Worm (Caenorhabditis elegans) whole organism, L1 larva: ENCODE measurements around the gene nhr-137.

Experiments used
- C34B4.2 ChIP-seq: sonication (generic microtip); optimal IDR thresholded peaks from 2 replicates; lab custom pipeline; 2017; ENCODE audit warnings: mild to moderate bottlenecking, missing genetic modification characterization, missing compliant biosample characterization
- alr-1 ChIP-seq: fragments of 200-800 bp; sonication (Bioruptor generic); optimal IDR thresholded peaks from 2 replicates; lab custom pipeline; 2018; ENCODE audit warnings: borderline replicate concordance, mild to moderate bottlenecking, missing genetic modification characterization, missing compliant biosample characterization
- ama-1 ChIP-seq: fragments of 150-350 bp; optimal IDR thresholded peaks from 2 replicates; lab custom pipeline; 2014
- ceh-63 ChIP-seq: fragments of 200-800 bp; sonication (Bioruptor generic); optimal IDR thresholded peaks from 2 replicates; lab custom pipeline; 2018; ENCODE audit warnings: mild to moderate bottlenecking, missing genetic modification characterization, missing compliant biosample characterization
- ceh-8 ChIP-seq: fragments of 200-800 bp; sonication (Bioruptor generic); optimal IDR thresholded peaks from 2 replicates; lab custom pipeline; 2018; ENCODE audit warnings: mild to moderate bottlenecking, missing genetic modification characterization, moderate library complexity, missing compliant biosample characterization
- ceh-88 ChIP-seq: fragments of 200-800 bp; sonication (Bioruptor generic); IDR thresholded peaks from 2 replicates; pipeline ENCODE4 v1.3.6; 2022; ENCODE audit warnings: missing genetic modification characterization, missing compliant biosample characterization
- dpl-1 ChIP-seq, 3 experiments: fragments of 150-350 bp in 2 of 3; sonication (generic microtip) in 1 of 3; optimal IDR thresholded peaks; 2 replicates each; lab custom pipeline; 2014 to 2017; ENCODE audit warnings: missing biosample characterization in 3 of 3, missing genetic modification characterization in 3 of 3, missing genetic modification reagents in 3 of 3
- dsc-1 ChIP-seq: sonication (generic microtip); optimal IDR thresholded peaks from 2 replicates; lab custom pipeline; 2016; ENCODE audit warnings: mild to moderate bottlenecking, missing genetic modification characterization, missing compliant biosample characterization
- efl-1 ChIP-seq, 4 experiments: fragments of 150-350 bp; optimal IDR thresholded peaks in 3 of 4; peaks in 1 of 4; 1 replicate in 1 of 4; 2 replicates in 3 of 4; lab custom pipeline; 2014; ENCODE audit warnings: missing biosample characterization in 2 of 4, missing genetic modification characterization in 2 of 4, missing genetic modification reagents in 2 of 4
- efl-3 ChIP-seq: fragments of 200-800 bp; sonication (Bioruptor generic); optimal IDR thresholded peaks from 2 replicates; lab custom pipeline; 2018; ENCODE audit warnings: mild to moderate bottlenecking, missing genetic modification characterization, missing compliant biosample characterization
- egl-13 ChIP-seq: sonication (generic microtip); optimal IDR thresholded peaks from 2 replicates; lab custom pipeline; 2016; ENCODE audit warnings: missing genotype, missing genetic modification reagents, missing genetic modification characterization, missing compliant biosample characterization
- ets-5 ChIP-seq: fragments of 200-800 bp; sonication (Bioruptor generic); IDR thresholded peaks from 2 replicates; pipeline ENCODE4 v1.3.6; 2022; ENCODE audit warnings: missing genetic modification characterization, missing compliant biosample characterization
- fkh-10 ChIP-seq: sonication (generic microtip); optimal IDR thresholded peaks from 2 replicates; lab custom pipeline; 2017; ENCODE audit warnings: missing biosample characterization, missing genetic modification reagents, missing genetic modification characterization
- fkh-4 ChIP-seq: sonication (generic microtip); optimal IDR thresholded peaks from 2 replicates; lab custom pipeline; 2016; ENCODE audit warnings: missing compliant biosample characterization, missing genetic modification characterization, borderline replicate concordance
- fos-1 ChIP-seq: fragments of 150-350 bp; optimal IDR thresholded peaks from 2 replicates; lab custom pipeline; 2014; ENCODE audit warnings: missing biosample characterization, missing genetic modification characterization
- hlh-4 ChIP-seq: sonication (generic microtip); optimal IDR thresholded peaks from 2 replicates; lab custom pipeline; 2016; ENCODE audit warnings: mild to moderate bottlenecking, missing genetic modification characterization, missing compliant biosample characterization
- hpl-2 ChIP-seq: fragments of 150-350 bp; optimal IDR thresholded peaks from 2 replicates; lab custom pipeline; 2014; ENCODE audit warnings: missing biosample characterization, missing genetic modification reagents, missing genetic modification characterization
- irx-1 ChIP-seq: sonication (generic microtip); optimal IDR thresholded peaks from 2 replicates; lab custom pipeline; 2016; ENCODE audit warnings: missing genetic modification characterization, missing compliant biosample characterization
- lin-13 ChIP-seq: fragments of 150-350 bp; optimal IDR thresholded peaks from 2 replicates; lab custom pipeline; 2014; ENCODE audit warnings: missing biosample characterization, missing genetic modification reagents, missing genetic modification characterization
- lin-35 ChIP-seq, 2 experiments: fragments of 150-350 bp; optimal IDR thresholded peaks; 2 replicates each; lab custom pipeline; 2014; ENCODE audit warnings: missing biosample characterization in 2 of 2, missing genetic modification characterization in 2 of 2, missing genetic modification reagents in 2 of 2
- mab-9 ChIP-seq: fragments of 200-800 bp; sonication (Bioruptor generic); IDR thresholded peaks from 2 replicates; pipeline ENCODE4 v1.3.6; 2022; ENCODE audit warnings: missing genetic modification reagents, missing genetic modification characterization, missing compliant biosample characterization
- mdl-1 ChIP-seq, 2 experiments: fragments of 150-350 bp; optimal IDR thresholded peaks; 2 replicates each; lab custom pipeline; 2014 to 2017; ENCODE audit warnings: missing biosample characterization in 2 of 2, missing genetic modification characterization in 2 of 2, inconsistent platforms in 1 of 2
- mef-2 ChIP-seq: fragments of 150-350 bp; optimal IDR thresholded peaks from 2 replicates; lab custom pipeline; 2014; ENCODE audit warnings: missing biosample characterization, missing genetic modification characterization
- nhr-11 ChIP-seq: fragments of 150-350 bp; optimal IDR thresholded peaks from 2 replicates; lab custom pipeline; 2014; ENCODE audit warnings: missing biosample characterization, missing genetic modification characterization
- nhr-19 ChIP-seq: fragments of 200-800 bp; sonication (Bioruptor generic); conservative IDR thresholded peaks from 2 replicates; pipeline ENCODE4 v1.3.6; 2022; ENCODE audit warnings: missing genetic modification characterization, missing compliant biosample characterization
- nhr-237 ChIP-seq: fragments of 150-350 bp; optimal IDR thresholded peaks from 2 replicates; lab custom pipeline; 2014; ENCODE audit warnings: missing biosample characterization, missing genetic modification characterization
- nhr-71 ChIP-seq: sonication (generic microtip); optimal IDR thresholded peaks from 2 replicates; lab custom pipeline; 2016; ENCODE audit warnings: mild to moderate bottlenecking, missing genetic modification characterization, moderate library complexity, missing compliant biosample characterization
- nhr-76 ChIP-seq: sonication (generic microtip); optimal IDR thresholded peaks from 2 replicates; lab custom pipeline; 2017; ENCODE audit warnings: missing biosample characterization, missing genetic modification characterization
- nhr-77 ChIP-seq: fragments of 150-350 bp; optimal IDR thresholded peaks from 2 replicates; lab custom pipeline; 2014; ENCODE audit warnings: missing biosample characterization, missing genetic modification characterization
- pag-3 ChIP-seq: sonication (generic microtip); optimal IDR thresholded peaks from 2 replicates; lab custom pipeline; 2017; ENCODE audit warnings: missing genetic modification characterization, mild to moderate bottlenecking, missing compliant biosample characterization, antibody characterized with exemption, borderline replicate concordance; ENCODE audit not compliant: insufficient read depth
- pax-3 ChIP-seq: fragments of 200-800 bp; sonication (Bioruptor generic); optimal IDR thresholded peaks from 2 replicates; lab custom pipeline; 2018; ENCODE audit warnings: mild to moderate bottlenecking, missing genetic modification characterization, moderate library complexity, missing compliant biosample characterization
- pqm-1 ChIP-seq: sonication (generic microtip); optimal IDR thresholded peaks from 3 replicates; lab custom pipeline; 2017; ENCODE audit warnings: missing biosample characterization, missing genetic modification characterization
- skn-1 ChIP-seq: fragments of 150-350 bp; optimal IDR thresholded peaks from 2 replicates; lab custom pipeline; 2014; ENCODE audit warnings: missing biosample characterization, missing genetic modification characterization
- snu-23 ChIP-seq: sonication (generic microtip); optimal IDR thresholded peaks from 2 replicates; lab custom pipeline; 2016; ENCODE audit warnings: missing genetic modification characterization, missing compliant biosample characterization
- sox-4 ChIP-seq: sonication (generic microtip); optimal IDR thresholded peaks from 2 replicates; lab custom pipeline; 2016; ENCODE audit warnings: missing genetic modification characterization, missing compliant biosample characterization
- tbx-2 ChIP-seq: sonication (generic microtip); optimal IDR thresholded peaks from 2 replicates; lab custom pipeline; 2016; ENCODE audit warnings: missing genetic modification characterization, missing compliant biosample characterization
- unc-130 ChIP-seq: fragments of 150-350 bp; optimal IDR thresholded peaks from 2 replicates; lab custom pipeline; 2017; ENCODE audit warnings: missing biosample characterization, missing genetic modification characterization, inconsistent platforms
- unc-30 ChIP-seq: sonication (generic microtip); optimal IDR thresholded peaks from 2 replicates; lab custom pipeline; 2017; ENCODE audit warnings: missing biosample characterization, missing genetic modification characterization
- vab-15 ChIP-seq: sonication (generic microtip); optimal IDR thresholded peaks from 2 replicates; lab custom pipeline; 2017; ENCODE audit warnings: missing genotype, mild to moderate bottlenecking, missing genetic modification characterization, missing compliant biosample characterization
- xbp-1 ChIP-seq: sonication (generic microtip); optimal IDR thresholded peaks from 2 replicates; lab custom pipeline; 2016; ENCODE audit warnings: missing genetic modification characterization, missing compliant biosample characterization
- ztf-4 ChIP-seq: fragments of 150-350 bp; optimal IDR thresholded peaks from 2 replicates; lab custom pipeline; 2014; ENCODE audit warnings: missing biosample characterization, missing genetic modification characterization

The nhr-137 gene

DNA sequence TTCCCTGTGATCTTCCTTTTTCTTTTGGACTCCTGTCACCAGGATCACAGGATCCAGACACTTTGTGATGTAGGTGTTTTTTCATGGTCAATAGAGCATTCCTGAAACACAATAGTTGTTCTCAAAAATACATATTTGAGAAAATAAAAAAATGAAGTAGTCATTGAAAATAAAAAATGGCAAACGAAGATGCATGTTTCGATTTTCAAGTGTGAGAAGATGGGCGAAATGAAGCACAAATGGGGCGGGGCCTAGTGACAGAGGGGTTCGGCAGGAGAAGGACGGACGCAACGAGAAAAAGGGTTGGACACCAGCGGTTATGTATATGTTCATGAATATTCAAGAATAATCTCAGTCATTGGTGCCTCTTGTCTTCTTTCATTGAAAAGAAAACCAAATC is 21.2 kb upstream of the nhr-137 start, which contains the start of gene F38B6.6:
Gene F38B6.6, minus strand, starts transcription at position 101 of the 400 bp plus-strand sequence.
- TF ChIP-seq nhr-11 (tag; lab: Kevin White, UChicago) (no peak), nhr-19 (GFP tag; lab: Robert Waterston, UW) (no peak), fkh-10 (GFP tag; lab: Kevin White, UChicago) (peak; percentile 40)

DNA sequence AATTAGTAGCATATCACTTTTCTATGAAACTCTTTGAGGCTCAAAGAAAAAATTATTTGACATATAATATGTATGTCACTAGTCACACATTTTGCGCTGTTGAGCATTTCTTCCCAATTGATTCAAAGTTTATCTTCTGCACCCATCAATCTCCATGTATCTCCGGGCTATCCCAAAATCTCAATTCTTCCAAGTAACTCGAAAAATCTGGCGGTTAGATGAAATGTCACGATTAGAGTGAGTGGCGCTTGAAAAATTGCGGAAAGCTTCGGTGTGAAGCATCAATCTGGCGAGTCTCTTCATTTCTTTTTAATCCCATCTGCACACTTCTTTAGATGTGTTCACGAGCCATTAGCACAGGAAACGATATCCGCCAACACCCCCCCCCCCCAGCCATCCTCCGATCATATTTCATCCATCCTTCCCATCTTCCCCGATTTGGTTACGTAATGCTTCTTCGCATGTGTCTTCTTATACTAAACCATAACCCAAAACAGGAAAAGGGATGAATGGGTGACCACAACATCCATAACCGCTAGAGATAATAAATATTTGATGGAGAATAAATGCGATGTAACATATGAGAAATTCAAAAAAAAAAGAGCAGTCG is 20.2 kb upstream of the nhr-137 start:
- TF ChIP-seq irx-1 (tag; lab: Kevin White, UChicago) (no peak), dsc-1 (tag; lab: Kevin White, UChicago) (peak; percentile 66)

DNA sequence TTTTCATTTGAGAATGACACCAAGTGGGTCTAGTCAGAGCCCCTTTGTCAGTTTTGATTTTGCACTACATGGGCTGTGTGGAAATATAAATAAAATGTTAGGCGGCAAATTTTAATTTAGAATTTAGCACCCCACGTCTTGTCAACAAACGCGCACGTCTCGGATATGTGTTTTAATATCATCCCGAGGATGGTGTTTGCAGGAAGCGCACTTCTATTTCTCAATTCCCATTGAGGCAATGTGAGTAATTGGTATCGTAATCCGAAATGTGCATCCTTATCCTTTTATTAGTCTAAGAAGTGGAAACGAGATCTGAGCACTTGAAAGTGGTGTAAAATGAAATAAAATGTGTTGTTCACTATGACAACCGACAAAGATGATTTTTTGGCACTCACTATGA is 18.9 kb upstream of the nhr-137 start:
- TF ChIP-seq dsc-1 (tag; lab: Kevin White, UChicago) (peak; percentile 50), ceh-63 (GFP tag; lab: Kevin White, UChicago) (peak; percentile 85), mdl-1 (tag; optimal IDR thresholded peaks at IDR 0.05; lab: Kevin White, UChicago) (no peak)

DNA sequence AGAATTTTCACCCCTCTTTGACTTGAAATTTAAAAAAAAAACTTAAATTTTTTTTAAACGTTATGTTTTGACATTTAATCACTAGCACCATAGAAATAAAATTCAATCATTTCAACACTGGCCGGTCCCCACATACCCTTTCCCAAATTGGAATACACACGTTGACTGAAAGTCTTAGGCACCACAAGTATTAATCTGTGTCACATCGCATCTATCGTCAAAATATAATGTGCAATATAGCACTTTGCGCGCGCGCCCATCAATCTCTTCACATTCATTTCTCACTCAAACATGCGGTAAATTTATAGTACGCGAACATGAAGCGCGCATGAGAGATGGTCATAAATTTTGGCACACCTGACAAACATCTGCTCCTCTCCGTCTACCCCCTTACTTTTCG is 18.5 kb upstream of the nhr-137 start:
- TF ChIP-seq ztf-4 (no peak), mab-9 (no peak), skn-1 (tag; lab: Kevin White, UChicago) (no peak), dsc-1 (tag; lab: Kevin White, UChicago) (no peak), unc-30 (tag; lab: Kevin White, UChicago) (no peak), egl-13 (tag; lab: Kevin White, UChicago) (peak; percentile 36), ceh-63 (GFP tag; lab: Kevin White, UChicago) (no peak), fos-1 (no peak), nhr-77 (no peak), lin-35 (GFP tag; optimal IDR thresholded peaks at IDR 0.05; lab: Kevin White, UChicago) (no peak), tbx-2 (tag; lab: Kevin White, UChicago) (peak; percentile 29), pax-3 (no peak), dpl-1 (GFP tag; optimal IDR thresholded peaks at IDR 0.05; lab: Kevin White, UChicago) (no peak), C34B4.2 (no peak), sox-4 (tag; lab: Kevin White, UChicago) (no peak), nhr-71 (no peak), mef-2 (tag; lab: Kevin White, UChicago) (no peak), nhr-11 (tag; lab: Kevin White, UChicago) (no peak), nhr-76 (no peak), pag-3 (no peak), vab-15 (tag; lab: Kevin White, UChicago) (peak; percentile 1), irx-1 (tag; lab: Kevin White, UChicago) (no peak)

DNA sequence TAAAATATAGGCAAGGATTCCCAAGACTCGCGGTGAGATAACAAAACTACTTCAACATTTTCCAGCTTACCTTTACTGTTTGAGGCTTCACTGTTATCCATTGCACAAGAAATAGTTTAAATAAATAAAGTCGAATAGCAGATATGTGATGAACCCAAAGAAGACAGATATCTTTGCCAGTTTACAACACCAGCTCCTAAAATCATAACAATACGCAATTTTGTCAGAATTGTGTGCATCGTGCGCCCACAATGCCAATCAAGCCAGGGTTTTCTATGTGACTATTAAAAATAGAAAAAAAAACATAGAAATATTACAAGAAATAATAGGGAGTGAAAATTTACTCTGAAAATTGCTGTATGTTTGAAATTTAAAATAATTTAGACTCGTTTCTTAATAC is 13.9 kb upstream of the nhr-137 start, which contains the start of gene F38B6.8:
Gene F38B6.8, minus strand, starts transcription at position 101 of the 400 bp plus-strand sequence.
- TF ChIP-seq vab-15 (tag; lab: Kevin White, UChicago) (no peak), skn-1 (tag; lab: Kevin White, UChicago) (no peak), nhr-77 (no peak), nhr-237 (tag; lab: Kevin White, UChicago) (no peak), ets-5 (GFP tag; lab: Robert Waterston, UW) (no peak), alr-1 (tag; lab: Kevin White, UChicago) (no peak), efl-3 (GFP tag; lab: Kevin White, UChicago) (no peak), snu-23 (GFP tag; lab: Kevin White, UChicago) (no peak), unc-130 (tag; lab: Kevin White, UChicago) (no peak), fkh-4 (tag; lab: Kevin White, UChicago) (no peak), efl-1 (optimal IDR thresholded peaks at IDR 0.05; lab: Kevin White, UChicago) (no peak), efl-1 (GFP tag; optimal IDR thresholded peaks at IDR 0.05 in 1 of 2; lab: Kevin White, UChicago) (no peak), pqm-1 (tag; lab: Kevin White, UChicago) (no peak), hpl-2 (no peak), hlh-4 (tag; lab: Kevin White, UChicago) (no peak), lin-13 (GFP tag; lab: Kevin White, UChicago) (no peak), xbp-1 (tag; lab: Kevin White, UChicago) (no peak), ceh-88 (GFP tag; lab: Robert Waterston, UW) (no peak), ceh-8 (GFP tag; lab: Kevin White, UChicago) (no peak), ama-1 (no peak), egl-13 (tag; lab: Kevin White, UChicago) (no peak)
